Worm (Caenorhabditis elegans) whole organism, L2 larva: ENCODE data around the gene srj-7.

Source experiments
- F13H6.1 ChIP-seq: sonication (generic microtip); optimal IDR thresholded peaks from 2 replicates; lab custom pipeline; 2016; ENCODE audit warnings: missing genetic modification characterization, missing compliant biosample characterization
- R02D3.7 ChIP-seq: fragments of 150-350 bp; optimal IDR thresholded peaks from 2 replicates; lab custom pipeline; 2014; ENCODE audit warnings: missing biosample characterization, missing genetic modification characterization
- Y55F3AM.14 ChIP-seq: fragments of 200-800 bp; sonication (Bioruptor generic); optimal IDR thresholded peaks from 2 replicates; lab custom pipeline; 2018; ENCODE audit warnings: mild to moderate bottlenecking, missing genetic modification characterization, missing compliant biosample characterization
- ZK546.5 ChIP-seq: sonication (generic microtip); optimal IDR thresholded peaks from 2 replicates; lab custom pipeline; 2017; ENCODE audit warnings: missing biosample characterization, missing genetic modification characterization
- aly-2 ChIP-seq: fragments of 150-350 bp; optimal IDR thresholded peaks from 2 replicates; lab custom pipeline; 2014; ENCODE audit warnings: missing biosample characterization, missing genetic modification characterization
- ama-1 ChIP-seq: fragments of 150-350 bp; optimal IDR thresholded peaks from 2 replicates; lab custom pipeline; 2018; ENCODE audit warnings: inconsistent platforms
- ceh-16 ChIP-seq: fragments of 150-350 bp; optimal IDR thresholded peaks from 2 replicates; lab custom pipeline; 2014; ENCODE audit warnings: missing biosample characterization, missing genetic modification characterization
- ceh-82 ChIP-seq: fragments of 150-350 bp; optimal IDR thresholded peaks from 2 replicates; lab custom pipeline; 2014; ENCODE audit warnings: missing biosample characterization, missing genetic modification characterization
- crh-2 ChIP-seq: sonication (generic microtip); optimal IDR thresholded peaks from 2 replicates; lab custom pipeline; 2017; ENCODE audit warnings: missing biosample characterization, missing genetic modification characterization
- dmd-4 ChIP-seq: sonication (generic microtip); optimal IDR thresholded peaks from 2 replicates; lab custom pipeline; 2017; ENCODE audit warnings: missing biosample characterization, missing genetic modification characterization
- egl-27 ChIP-seq: sonication (generic microtip); optimal IDR thresholded peaks from 3 replicates; lab custom pipeline; 2017; ENCODE audit warnings: missing biosample characterization, missing genetic modification reagents, missing genetic modification characterization
- elt-3 ChIP-seq: sonication (generic microtip); optimal IDR thresholded peaks from 2 replicates; lab custom pipeline; 2017; ENCODE audit warnings: missing biosample characterization, missing genetic modification characterization
- fos-1 ChIP-seq: fragments of 150-350 bp; optimal IDR thresholded peaks from 2 replicates; lab custom pipeline; 2014; ENCODE audit warnings: missing biosample characterization, missing genetic modification characterization
- lin-11 ChIP-seq: fragments of 150-350 bp; sonication (generic microtip); optimal IDR thresholded peaks from 2 replicates; lab custom pipeline; 2014; ENCODE audit warnings: missing biosample characterization, missing genetic modification characterization, inconsistent platforms, mixed read lengths
- lin-13 ChIP-seq: fragments of 150-350 bp; optimal IDR thresholded peaks from 2 replicates; lab custom pipeline; 2014; ENCODE audit warnings: missing biosample characterization, missing genetic modification reagents, missing genetic modification characterization
- lin-39 ChIP-seq: fragments of 150-350 bp; optimal IDR thresholded peaks from 2 replicates; lab custom pipeline; 2014; ENCODE audit warnings: missing biosample characterization, missing genetic modification reagents, missing genetic modification characterization
- mab-5 ChIP-seq: fragments of 150-350 bp; optimal IDR thresholded peaks from 2 replicates; lab custom pipeline; 2014; ENCODE audit warnings: missing biosample characterization, missing genetic modification characterization
- mbf-1 ChIP-seq: sonication (generic microtip); optimal IDR thresholded peaks from 2 replicates; lab custom pipeline; 2017; ENCODE audit warnings: missing biosample characterization, missing genetic modification characterization
- nhr-11 ChIP-seq: fragments of 150-350 bp; optimal IDR thresholded peaks from 2 replicates; lab custom pipeline; 2014; ENCODE audit warnings: missing biosample characterization, missing genetic modification characterization
- nhr-12 ChIP-seq: fragments of 150-350 bp; optimal IDR thresholded peaks from 2 replicates; lab custom pipeline; 2014; ENCODE audit warnings: missing biosample characterization, missing genetic modification characterization
- nhr-129 ChIP-seq: fragments of 150-350 bp; optimal IDR thresholded peaks from 2 replicates; lab custom pipeline; 2014; ENCODE audit warnings: missing biosample characterization, missing genetic modification characterization
- nhr-25 ChIP-seq: fragments of 150-350 bp; sonication (generic microtip); optimal IDR thresholded peaks from 3 replicates; lab custom pipeline; 2014; ENCODE audit warnings: missing biosample characterization, missing genetic modification characterization
- nhr-6 ChIP-seq: fragments of 150-350 bp; optimal IDR thresholded peaks from 2 replicates; lab custom pipeline; 2014; ENCODE audit warnings: missing biosample characterization, missing genetic modification characterization
- nhr-77 ChIP-seq: fragments of 150-350 bp; optimal IDR thresholded peaks from 2 replicates; lab custom pipeline; 2014; ENCODE audit warnings: missing biosample characterization, missing genetic modification characterization
- peb-1 ChIP-seq: fragments of 150-350 bp; optimal IDR thresholded peaks from 2 replicates; lab custom pipeline; 2014; ENCODE audit warnings: missing biosample characterization, missing genetic modification characterization
- sem-4 ChIP-seq: fragments of 150-350 bp; optimal IDR thresholded peaks from 2 replicates; lab custom pipeline; 2014; ENCODE audit warnings: missing biosample characterization, missing genetic modification reagents, missing genetic modification characterization
- skn-1 ChIP-seq: sonication (generic microtip); optimal IDR thresholded peaks from 2 replicates; lab custom pipeline; 2017; ENCODE audit warnings: missing biosample characterization, missing genetic modification characterization
- sma-3 ChIP-seq: sonication (generic microtip); optimal IDR thresholded peaks from 2 replicates; lab custom pipeline; 2016; ENCODE audit warnings: missing genetic modification reagents, missing genetic modification characterization, missing compliant biosample characterization
- unc-39 ChIP-seq: fragments of 150-350 bp; optimal IDR thresholded peaks from 2 replicates; lab custom pipeline; 2014; ENCODE audit warnings: missing biosample characterization, missing genetic modification characterization
- unc-55 ChIP-seq: fragments of 150-350 bp; sonication (generic microtip); optimal IDR thresholded peaks from 3 replicates; lab custom pipeline; 2014; ENCODE audit warnings: missing biosample characterization, missing genetic modification reagents, missing genetic modification characterization
- zag-1 ChIP-seq: fragments of 150-350 bp; optimal IDR thresholded peaks from 2 replicates; lab custom pipeline; 2014; ENCODE audit warnings: missing biosample characterization, missing genetic modification characterization
- ztf-4 ChIP-seq: fragments of 150-350 bp; optimal IDR thresholded peaks from 2 replicates; lab custom pipeline; 2014; ENCODE audit warnings: missing biosample characterization, missing genetic modification characterization

srj-7 gene

DNA sequence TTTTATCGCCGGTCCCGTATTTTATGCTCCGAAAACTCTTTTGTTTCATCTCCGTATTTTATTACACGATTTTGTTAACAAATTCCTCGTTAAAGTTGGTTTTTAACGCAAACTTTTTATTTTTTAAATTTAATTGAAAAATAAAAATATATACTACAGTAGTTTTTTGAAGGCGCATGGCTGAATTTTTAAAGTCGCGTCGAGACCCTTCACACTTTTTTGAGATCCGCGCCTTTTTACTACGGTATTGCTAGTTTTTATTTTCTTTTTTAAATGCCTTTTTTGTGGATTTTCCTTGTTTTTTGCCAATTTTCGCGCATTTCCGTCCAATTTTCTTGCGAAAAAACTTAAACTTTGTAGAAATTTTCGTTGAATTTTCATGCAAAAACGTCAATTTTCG lies 40.4 kb upstream of the srj-7 start:
- no peak for TF ChIP-seq ztf-4 (tag; lab: Kevin White, UChicago)
- TF ChIP-seq egl-27 (tag; lab: Kevin White, UChicago) = no peak
- TF ChIP-seq sma-3 (GFP tag; lab: Kevin White, UChicago) = no peak
- no peak for TF ChIP-seq nhr-6
- no peak for TF ChIP-seq mbf-1 (tag; lab: Kevin White, UChicago)
- no peak for TF ChIP-seq unc-55
- no peak for TF ChIP-seq nhr-11
- no peak for TF ChIP-seq mab-5
- no peak for TF ChIP-seq nhr-129 (tag; lab: Kevin White, UChicago)
- TF ChIP-seq ama-1 = no peak
- TF ChIP-seq dmd-4 (tag; lab: Kevin White, UChicago) = no peak
- no peak for TF ChIP-seq nhr-12 (tag; lab: Kevin White, UChicago)
- no peak for TF ChIP-seq ceh-82 (tag; lab: Kevin White, UChicago)
- TF ChIP-seq skn-1 (tag; lab: Kevin White, UChicago) = no peak
- TF ChIP-seq nhr-25 = no peak
- TF ChIP-seq unc-39 = no peak
- no peak for TF ChIP-seq elt-3
- no peak for TF ChIP-seq aly-2 (tag; lab: Kevin White, UChicago)

DNA sequence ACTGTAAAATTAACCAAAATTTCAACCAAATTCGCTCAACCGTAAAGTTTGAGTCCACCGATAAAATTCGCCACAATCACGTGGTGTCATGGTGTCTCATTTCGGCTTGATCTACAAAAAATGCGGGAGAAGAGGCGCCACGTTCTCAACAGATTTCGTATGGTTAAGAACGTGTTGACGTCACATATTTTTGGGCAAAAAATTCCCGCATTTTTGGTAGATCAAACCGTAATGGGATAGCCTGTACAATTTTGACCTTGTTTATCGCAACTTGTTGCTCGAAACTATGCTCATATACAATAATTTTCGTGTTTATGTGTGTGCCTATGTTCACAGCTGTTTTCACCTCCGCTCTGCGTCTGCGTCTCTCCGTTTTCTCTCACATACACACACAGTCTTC lies 35.9 kb upstream of the srj-7 start:
- no peak for TF ChIP-seq Y55F3AM.14 (GFP tag; lab: Kevin White, UChicago)
- peak; percentile 8 for TF ChIP-seq unc-55
- TF ChIP-seq elt-3 = no peak
- TF ChIP-seq nhr-6 = no peak

DNA sequence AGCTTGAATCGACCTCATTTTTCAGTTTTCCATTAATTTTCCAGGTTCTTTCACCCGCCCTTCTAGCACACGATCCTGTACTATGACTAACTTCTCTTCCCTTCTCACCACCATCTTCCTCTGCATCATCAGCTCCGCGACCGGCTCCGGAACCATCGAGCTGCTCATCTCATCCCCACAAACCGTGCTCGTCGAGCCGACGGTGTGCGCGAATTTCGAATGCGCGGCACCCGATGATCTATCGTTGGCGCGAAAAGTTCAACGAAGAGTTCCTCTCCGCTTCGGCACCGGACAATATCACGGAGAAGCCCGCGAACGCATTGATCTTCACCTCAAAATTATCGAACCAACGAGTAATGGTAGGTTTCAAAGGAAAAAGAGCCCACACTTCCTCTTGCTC lies 34.7 kb upstream of the srj-7 start, which contains the start of gene apx-1:
Gene apx-1 (plus strand): TSS at position 50 of the 400 bp plus-strand sequence.
- TF ChIP-seq zag-1 (tag; lab: Kevin White, UChicago) = no peak
- no peak for TF ChIP-seq skn-1 (tag; lab: Kevin White, UChicago)
- no peak for TF ChIP-seq nhr-77 (tag; lab: Kevin White, UChicago)
- TF ChIP-seq F13H6.1 (tag; lab: Kevin White, UChicago) = no peak
- no peak for TF ChIP-seq fos-1 (tag; lab: Kevin White, UChicago)
- no peak for TF ChIP-seq mab-5

DNA sequence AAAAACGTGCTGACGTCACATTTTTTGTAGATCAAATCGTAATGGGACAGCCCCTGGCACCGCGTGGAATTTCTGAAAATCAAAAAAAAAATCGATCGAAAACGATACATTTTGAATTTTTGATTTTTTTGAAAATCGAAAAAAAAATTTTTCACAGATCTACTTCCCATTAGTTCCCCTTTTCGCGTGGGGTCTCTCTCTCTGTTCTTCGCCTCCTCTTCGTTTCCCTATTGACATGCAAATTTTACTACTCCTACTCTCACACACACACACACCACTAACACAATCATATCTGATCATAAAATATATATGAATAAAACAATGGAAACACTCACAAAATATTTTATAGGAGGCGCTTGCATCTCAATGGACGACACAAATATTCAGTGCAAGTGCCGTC lies 26.2 kb upstream of the srj-7 start:
- no peak for TF ChIP-seq peb-1 (tag; lab: Kevin White, UChicago)
- TF ChIP-seq sem-4 (tag; lab: Kevin White, UChicago) = no peak
- TF ChIP-seq nhr-25 = no peak

DNA sequence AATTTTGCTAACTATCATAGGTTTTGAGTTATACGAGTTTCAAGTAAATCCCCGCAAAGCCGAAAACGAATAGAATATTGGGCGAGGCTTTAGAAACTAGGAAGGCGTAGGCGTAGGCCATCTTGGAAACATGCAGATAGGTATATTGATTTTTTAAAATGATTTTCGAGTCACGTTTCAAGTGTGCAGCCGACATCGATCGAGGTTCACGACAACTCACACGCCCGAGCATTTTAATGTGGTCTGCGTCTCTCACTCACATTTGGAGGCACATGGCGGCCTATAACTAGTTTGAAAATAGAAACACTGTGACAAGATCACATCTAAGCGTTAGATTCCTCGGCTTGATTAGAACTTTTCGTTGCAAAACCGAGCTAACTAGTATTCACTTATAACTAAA lies 17.4 kb upstream of the srj-7 start, which contains the start of gene K08D9.2:
Gene K08D9.2 (plus strand): TSS at position 301 of the 400 bp plus-strand sequence.
- TF ChIP-seq lin-13 (GFP tag; lab: Kevin White, UChicago) = no peak
- no peak for TF ChIP-seq nhr-11
- TF ChIP-seq ceh-16 (tag; lab: Kevin White, UChicago) = no peak
- no peak for TF ChIP-seq nhr-6
- no peak for TF ChIP-seq lin-39
- no peak for TF ChIP-seq dmd-4 (tag; lab: Kevin White, UChicago)
- TF ChIP-seq ztf-4 (tag; lab: Kevin White, UChicago) = no peak
- no peak for TF ChIP-seq mbf-1 (tag; lab: Kevin White, UChicago)
- no peak for TF ChIP-seq elt-3
- no peak for TF ChIP-seq nhr-77 (tag; lab: Kevin White, UChicago)
- TF ChIP-seq ZK546.5 = no peak
- no peak for TF ChIP-seq nhr-129 (tag; lab: Kevin White, UChicago)
- no peak for TF ChIP-seq unc-39

DNA sequence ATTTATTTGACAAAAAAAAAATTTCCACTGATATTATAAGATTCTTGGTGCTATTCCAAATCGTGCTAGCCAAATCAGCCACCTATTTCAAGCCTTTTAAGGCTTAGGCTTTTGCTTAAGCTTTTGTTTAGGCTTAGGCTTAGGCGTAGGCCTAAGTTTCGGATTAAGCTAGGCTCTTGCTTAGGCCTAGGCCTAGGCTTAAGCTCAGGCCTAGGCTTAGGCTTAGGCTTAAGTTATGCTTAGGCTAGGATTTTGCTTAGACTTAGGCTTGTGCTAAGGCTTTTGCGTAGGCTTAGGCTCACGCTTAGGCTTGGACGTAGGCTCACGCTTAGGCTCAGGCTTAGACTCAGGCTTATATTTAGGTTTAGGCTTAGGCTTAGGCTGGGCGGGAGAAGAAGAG lies 14.7 kb upstream of the srj-7 start:
- no peak for TF ChIP-seq lin-11 (tag; lab: Kevin White, UChicago)
- no peak for TF ChIP-seq nhr-12 (tag; lab: Kevin White, UChicago)
- TF ChIP-seq, all 48 proteins: peak for 0

DNA sequence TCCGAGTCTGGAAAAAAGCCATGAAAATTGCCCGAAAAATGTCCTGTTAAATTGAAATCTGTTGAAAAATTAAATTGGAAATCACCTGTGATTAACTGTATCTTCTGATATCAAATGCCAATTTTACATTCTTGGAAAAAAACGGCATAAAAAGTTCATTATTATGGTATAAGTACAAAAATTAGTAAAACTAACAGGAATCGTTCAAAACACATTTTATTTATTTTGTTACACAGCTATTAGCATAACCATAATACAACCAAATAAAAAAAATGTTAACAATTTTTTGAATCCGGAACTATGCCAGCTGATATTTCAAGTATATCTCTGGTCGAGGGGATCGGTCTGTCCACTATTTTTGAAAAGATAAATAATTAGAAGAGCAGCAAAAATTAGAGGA lies 14.2 kb upstream of the srj-7 start, which contains the start of gene K08D9.10:
Gene K08D9.10 (plus strand): TSS at position 301 of the 400 bp plus-strand sequence.
- TF ChIP-seq R02D3.7 (tag; lab: Kevin White, UChicago) = no peak
- no peak for TF ChIP-seq crh-2 (tag; lab: Kevin White, UChicago)
- no peak for TF ChIP-seq nhr-6
- TF ChIP-seq unc-55 = no peak
- TF ChIP-seq mab-5 = no peak
- TF ChIP-seq peb-1 (tag; lab: Kevin White, UChicago) = no peak
- no peak for TF ChIP-seq skn-1 (tag; lab: Kevin White, UChicago)
